Worm (Caenorhabditis elegans) whole organism, L4 larva: ENCODE data around the gene F14D7.3.
"Not testable (repeated sequence)": the region's sequence is repeated elsewhere in the genome, so short reads cannot be mapped to it uniquely, and the experiment has no call there.

Experiments
- D1046.2 ChIP-seq: fragments of 200-800 bp; sonication (Bioruptor generic); IDR thresholded peaks from 2 replicates; pipeline ENCODE4 v1.3.6; 2022; ENCODE audit warnings: missing genetic modification characterization, missing compliant biosample characterization
- T20F7.1 ChIP-seq: fragments of 200-800 bp; sonication (Bioruptor generic); optimal IDR thresholded peaks from 2 replicates; lab custom pipeline; 2018; ENCODE audit warnings: mild to moderate bottlenecking, missing genetic modification characterization, missing compliant biosample characterization
- ZK546.5 ChIP-seq, 2 experiments: sonication (generic microtip); optimal IDR thresholded peaks; 2 replicates each; lab custom pipeline; 2017; ENCODE audit warnings: missing biosample characterization in 2 of 2, missing genetic modification characterization in 2 of 2
- aha-1 ChIP-seq: fragments of 150-350 bp; peaks from one replicate; lab custom pipeline; 2014; ENCODE audit warnings: missing biosample characterization, missing genetic modification characterization
- ceh-20 ChIP-seq: fragments of 200-800 bp; sonication (Bioruptor generic); IDR thresholded peaks from 2 replicates; pipeline ENCODE4 v1.3.6; 2022; ENCODE audit warnings: missing genetic modification reagents, missing genetic modification characterization, missing compliant biosample characterization
- ctbp-1 ChIP-seq: fragments of 200-800 bp; sonication (Bioruptor generic); IDR thresholded peaks from 2 replicates; pipeline ENCODE4 v1.3.6; 2022; ENCODE audit warnings: missing genetic modification reagents, missing genetic modification characterization, missing compliant biosample characterization
- daf-12 ChIP-seq: fragments of 150-350 bp; optimal IDR thresholded peaks from 2 replicates; lab custom pipeline; 2014; ENCODE audit warnings: missing biosample characterization, missing genetic modification reagents, missing genetic modification characterization
- daf-19 ChIP-seq: fragments of 200-800 bp; sonication (Bioruptor generic); conservative IDR thresholded peaks from 2 replicates; pipeline ENCODE4 v1.3.6; 2022; ENCODE audit warnings: missing genetic modification characterization, missing compliant biosample characterization
- dmd-6 ChIP-seq: fragments of 200-800 bp; sonication (Bioruptor generic); IDR thresholded peaks from 2 replicates; pipeline ENCODE4 v1.3.6; 2022; ENCODE audit warnings: missing genetic modification reagents, missing genetic modification characterization, missing compliant biosample characterization
- gei-8 ChIP-seq: fragments of 200-800 bp; sonication (Bioruptor generic); optimal IDR thresholded peaks from 2 replicates; lab custom pipeline; 2018; ENCODE audit warnings: mild to moderate bottlenecking, missing genetic modification characterization, missing compliant biosample characterization
- hlh-11 ChIP-seq: fragments of 200-800 bp; sonication (Bioruptor generic); optimal IDR thresholded peaks from 2 replicates; lab custom pipeline; 2018; ENCODE audit warnings: mild to moderate bottlenecking, missing genetic modification characterization, missing compliant biosample characterization
- lin-1 ChIP-seq: fragments of 200-800 bp; sonication (Bioruptor generic); IDR thresholded peaks from 2 replicates; pipeline ENCODE4 v1.3.6; 2022; ENCODE audit warnings: missing genetic modification reagents, missing genetic modification characterization, missing compliant biosample characterization
- lin-15B ChIP-seq: fragments of 150-350 bp; sonication (generic microtip); optimal IDR thresholded peaks from 3 replicates; lab custom pipeline; 2014; ENCODE audit warnings: missing biosample characterization, missing genetic modification characterization
- lin-38 ChIP-seq: fragments of 200-800 bp; sonication (Bioruptor generic); IDR thresholded peaks from 2 replicates; pipeline ENCODE4 v1.3.6; 2022; ENCODE audit warnings: missing genetic modification reagents, missing genetic modification characterization, missing compliant biosample characterization
- madf-9 ChIP-seq: fragments of 200-800 bp; sonication (Bioruptor generic); conservative IDR thresholded peaks from 2 replicates; pipeline ENCODE4 v1.3.6; 2022; ENCODE audit warnings: missing genetic modification reagents, missing genetic modification characterization, missing compliant biosample characterization
- mes-2 ChIP-seq: sonication (generic microtip); optimal IDR thresholded peaks from 2 replicates; lab custom pipeline; 2016; ENCODE audit warnings: missing genotype, mild to moderate bottlenecking, missing genetic modification characterization, missing compliant biosample characterization; ENCODE audit not compliant: poor library complexity, severe bottlenecking
- mxl-3 ChIP-seq: fragments of 200-800 bp; sonication (Bioruptor generic); optimal IDR thresholded peaks from 2 replicates; lab custom pipeline; 2018; ENCODE audit warnings: mild to moderate bottlenecking, missing genetic modification characterization, missing compliant biosample characterization
- nhr-10 ChIP-seq: fragments of 150-350 bp; optimal IDR thresholded peaks from 2 replicates; lab custom pipeline; 2014; ENCODE audit warnings: missing biosample characterization, missing genetic modification characterization
- nhr-237 ChIP-seq: sonication (generic microtip); optimal IDR thresholded peaks from 2 replicates; lab custom pipeline; 2017; ENCODE audit warnings: missing biosample characterization, missing genetic modification characterization
- nhr-28 ChIP-seq: fragments of 150-350 bp; optimal IDR thresholded peaks from 2 replicates; lab custom pipeline; 2014; ENCODE audit warnings: missing biosample characterization, missing genetic modification characterization
- nhr-76 ChIP-seq: fragments of 150-350 bp; optimal IDR thresholded peaks from 2 replicates; lab custom pipeline; 2014; ENCODE audit warnings: missing biosample characterization, missing genetic modification characterization
- nhr-77 ChIP-seq: fragments of 150-350 bp; optimal IDR thresholded peaks from 2 replicates; lab custom pipeline; 2014; ENCODE audit warnings: missing biosample characterization, missing genetic modification characterization
- sdz-12 ChIP-seq: fragments of 200-800 bp; sonication (Bioruptor generic); optimal IDR thresholded peaks from 2 replicates; lab custom pipeline; 2018; ENCODE audit warnings: mild to moderate bottlenecking, missing genetic modification characterization, missing compliant biosample characterization
- skn-1 ChIP-seq: fragments of 150-350 bp; optimal IDR thresholded peaks from 2 replicates; lab custom pipeline; 2014; ENCODE audit warnings: missing biosample characterization, missing genetic modification characterization
- spr-3 ChIP-seq: fragments of 200-800 bp; sonication (Bioruptor generic); optimal IDR thresholded peaks from 2 replicates; lab custom pipeline; 2018; ENCODE audit warnings: mild to moderate bottlenecking, missing genetic modification characterization, missing compliant biosample characterization
- tag-97 ChIP-seq: fragments of 200-800 bp; sonication (Bioruptor generic); IDR thresholded peaks from 2 replicates; pipeline ENCODE4 v1.3.6; 2022; ENCODE audit warnings: missing genetic modification characterization, missing compliant biosample characterization
- unc-62 ChIP-seq, 3 experiments: fragments of 150-350 bp in 1 of 3; sonication (generic microtip); optimal IDR thresholded peaks in 2 of 3; peaks in 1 of 3; 1 replicate in 1 of 3; 2 replicates in 2 of 3; lab custom pipeline; 2014 to 2017; ENCODE audit warnings: missing biosample characterization in 3 of 3, missing genetic modification characterization in 3 of 3, missing genetic modification reagents in 3 of 3, missing genotype in 1 of 3
- vab-7 ChIP-seq: fragments of 200-800 bp; sonication (Bioruptor generic); IDR thresholded peaks from 2 replicates; pipeline ENCODE4 v1.3.6; 2022; ENCODE audit warnings: missing genetic modification reagents, missing genetic modification characterization, missing compliant biosample characterization
- zfp-3 ChIP-seq: fragments of 200-800 bp; sonication (Bioruptor generic); conservative IDR thresholded peaks from 2 replicates; pipeline ENCODE4 v1.3.6; 2022; ENCODE audit warnings: missing genetic modification reagents, missing genetic modification characterization, missing compliant biosample characterization
- zip-2 ChIP-seq: fragments of 150-350 bp; optimal IDR thresholded peaks from 2 replicates; lab custom pipeline; 2014; ENCODE audit warnings: missing biosample characterization, missing genetic modification characterization
- ztf-11 ChIP-seq: fragments of 150-350 bp; optimal IDR thresholded peaks from 2 replicates; lab custom pipeline; 2014; ENCODE audit warnings: missing biosample characterization, missing genetic modification characterization

Gene F14D7.3

DNA sequence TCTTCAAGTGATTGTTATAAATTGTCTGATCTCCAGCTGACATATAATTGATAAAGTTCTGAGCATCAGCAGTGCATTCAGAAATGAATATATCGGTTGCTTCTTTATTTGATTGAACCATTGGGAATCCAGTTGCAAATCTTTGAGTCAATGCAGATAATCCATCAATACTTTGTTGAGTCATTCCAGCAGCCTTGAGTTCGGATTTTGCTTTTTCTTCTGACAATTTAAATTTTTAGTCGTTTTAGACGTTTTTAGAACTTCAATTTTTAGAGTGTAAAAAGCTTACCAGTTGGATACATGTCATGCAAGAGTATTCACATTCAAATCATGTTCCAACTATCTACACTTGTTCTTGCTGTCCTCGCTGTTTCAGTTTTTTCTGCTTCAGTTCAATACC, 13.0 kb downstream of the F14D7.3 start, which contains the start of gene F14D7.14:
Gene F14D7.14 (plus strand): TSS at position 301 of the 400 bp plus-strand sequence.
- not testable (repeated sequence) for TF ChIP-seq sdz-12; spr-3 (GFP tag; lab: Kevin White, UChicago); madf-9 (GFP tag; lab: Robert Waterston, UW)

DNA sequence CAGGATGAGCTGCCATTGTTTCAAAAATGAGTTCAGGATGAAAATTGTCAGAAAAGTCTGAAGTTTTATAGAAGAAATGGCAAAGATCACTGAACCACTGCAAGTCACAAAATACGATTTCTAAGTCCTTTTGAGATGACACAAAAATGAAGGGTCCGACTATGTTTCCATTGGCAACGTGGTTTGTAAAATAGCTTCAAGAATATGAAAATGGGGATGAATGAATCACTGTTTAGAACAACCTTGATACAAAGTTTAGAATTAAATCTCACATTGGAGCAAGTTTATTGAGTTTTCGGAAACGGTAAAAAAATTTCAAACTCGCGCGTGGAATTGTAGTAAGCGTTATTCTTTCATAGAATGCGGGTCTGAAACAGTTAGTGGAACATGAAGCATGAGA, 14.5 kb downstream of the F14D7.3 start, which contains the start of gene ddn-3:
Gene ddn-3 (minus strand): TSS at position 101 of the 400 bp plus-strand sequence.
- TF ChIP-seq skn-1 (tag; lab: Kevin White, UChicago) (no peak), ceh-20 (GFP tag; lab: Robert Waterston, UW) (no peak), vab-7 (GFP tag; lab: Robert Waterston, UW) (no peak), madf-9 (GFP tag; lab: Robert Waterston, UW) (no peak), T20F7.1 (GFP tag; lab: Kevin White, UChicago) (no peak), tag-97 (GFP tag; lab: Robert Waterston, UW) (no peak), zfp-3 (GFP tag; lab: Robert Waterston, UW) (no peak), lin-38 (GFP tag; lab: Robert Waterston, UW) (no peak), lin-15B (tag; lab: Kevin White, UChicago) (no peak)

DNA sequence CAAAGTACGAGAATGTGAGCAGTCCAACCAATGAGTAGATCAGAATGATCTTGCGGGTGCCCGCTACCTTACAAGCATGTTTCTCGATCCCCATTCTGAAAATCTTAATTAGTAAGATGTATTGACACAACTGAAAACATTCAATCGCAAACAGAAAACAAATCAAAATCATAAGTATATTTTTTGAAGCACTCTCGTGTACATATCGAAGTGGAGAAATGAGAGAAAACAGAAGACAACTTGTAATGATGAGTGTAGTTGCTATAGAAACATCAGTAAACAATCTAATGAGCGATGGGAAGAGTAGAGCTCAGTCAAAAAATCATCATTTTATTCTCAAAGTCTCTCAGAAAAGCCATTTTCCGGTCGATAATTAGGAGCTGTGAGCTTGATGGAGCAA, 16.1 kb downstream of the F14D7.3 start, which contains the start of gene F14D7.8:
Gene F14D7.8 (minus strand): TSS at position 101 of the 400 bp plus-strand sequence.
- TF ChIP-seq nhr-10: no peak
- no peak for TF ChIP-seq sdz-12
- no peak for TF ChIP-seq nhr-77 (tag; lab: Kevin White, UChicago)
- TF ChIP-seq gei-8 (GFP tag; lab: Kevin White, UChicago): no peak
- TF ChIP-seq lin-1 (GFP tag; lab: Robert Waterston, UW): no peak
- no peak for TF ChIP-seq nhr-76 (tag; lab: Kevin White, UChicago)
- TF ChIP-seq D1046.2 (GFP tag; lab: Robert Waterston, UW): no peak
- no peak for TF ChIP-seq mxl-3 (GFP tag; lab: Kevin White, UChicago)
- TF ChIP-seq aha-1 (tag; lab: Kevin White, UChicago): no peak
- no peak for TF ChIP-seq spr-3 (GFP tag; lab: Kevin White, UChicago)
- TF ChIP-seq nhr-237 (tag; lab: Kevin White, UChicago): no peak
- TF ChIP-seq daf-12 (tag; lab: Kevin White, UChicago): no peak
- no peak for TF ChIP-seq ZK546.5 (tag; optimal IDR thresholded peaks at IDR 0.05; lab: Kevin White, UChicago)
- no peak for TF ChIP-seq hlh-11 (tag; lab: Kevin White, UChicago)
- no peak for TF ChIP-seq daf-19 (GFP tag; lab: Robert Waterston, UW)

DNA sequence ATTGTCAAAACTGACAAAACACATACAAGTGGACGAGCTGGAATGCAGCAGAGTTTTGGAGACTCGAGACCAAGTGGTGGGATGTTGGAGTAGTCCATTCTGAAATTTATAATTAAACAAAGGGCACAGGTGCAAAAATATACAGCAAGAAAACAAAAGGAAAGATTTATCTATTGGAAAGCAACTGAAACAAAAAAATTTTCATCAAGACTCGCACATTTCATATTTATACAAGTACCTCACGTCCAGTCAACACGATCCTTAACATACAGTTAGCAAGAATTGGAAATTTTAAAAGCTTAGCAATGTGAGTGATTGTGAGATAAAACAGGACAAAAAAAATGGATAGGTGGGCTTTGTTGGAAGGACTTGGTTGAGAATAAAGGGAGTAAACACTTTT, 17.6 kb downstream of the F14D7.3 start, which contains the start of gene F47B8.1:
Gene F47B8.1 (minus strand): TSS at position 101 of the 400 bp plus-strand sequence.
- no peak for TF ChIP-seq tag-97 (GFP tag; lab: Robert Waterston, UW)
- peak in 1 of 2 experiments; percentile 19 for TF ChIP-seq unc-62 (GFP tag; optimal IDR thresholded peaks at IDR 0.05 in 1 of 2; lab: Kevin White, UChicago)
- no peak for TF ChIP-seq unc-62 (tag; optimal IDR thresholded peaks at IDR 0.05; lab: Kevin White, UChicago)
- TF ChIP-seq, all 104 proteins: peak for 1

DNA sequence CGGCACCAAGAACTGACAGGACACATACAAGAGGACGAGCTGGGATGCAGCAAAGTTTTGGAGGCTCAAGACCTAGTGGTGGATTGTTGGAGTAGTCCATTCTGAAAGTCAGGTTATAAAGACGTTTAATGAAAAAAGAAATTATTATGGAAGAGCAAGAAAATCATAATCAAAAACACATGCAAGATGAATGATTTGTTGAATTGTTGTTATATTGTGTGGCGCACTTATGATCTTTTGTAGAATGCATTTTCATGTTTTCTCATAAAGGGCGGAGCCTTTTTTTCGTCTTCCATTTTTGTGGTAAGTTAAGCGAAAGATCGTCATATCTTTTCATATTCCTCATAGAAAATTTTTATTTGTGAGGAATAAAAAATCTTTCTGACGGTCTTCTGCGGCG, 19.9 kb downstream of the F14D7.3 start, which contains the start of gene F47B8.2:
Gene F47B8.2 (minus strand): TSS at position 101 of the 400 bp plus-strand sequence.
- TF ChIP-seq zip-2 (tag; lab: Kevin White, UChicago) (no peak), dmd-6 (GFP tag; lab: Robert Waterston, UW) (no peak), ctbp-1 (no peak), ztf-11 (no peak), nhr-28 (no peak), mes-2 (tag; lab: Kevin White, UChicago) (no peak), ceh-20 (GFP tag; lab: Robert Waterston, UW) (no peak), unc-62 (GFP tag; optimal IDR thresholded peaks at IDR 0.05 in 1 of 2; lab: Kevin White, UChicago) (no peak), unc-62 (tag; optimal IDR thresholded peaks at IDR 0.05; lab: Kevin White, UChicago) (no peak)
